Fruit fly (Drosophila melanogaster): ENCODE measurements around the gene CG31689.
A peak's percentile ranks its signal among the peaks of the same experiment; 100 is the strongest.

CG31689 gene

DNA sequence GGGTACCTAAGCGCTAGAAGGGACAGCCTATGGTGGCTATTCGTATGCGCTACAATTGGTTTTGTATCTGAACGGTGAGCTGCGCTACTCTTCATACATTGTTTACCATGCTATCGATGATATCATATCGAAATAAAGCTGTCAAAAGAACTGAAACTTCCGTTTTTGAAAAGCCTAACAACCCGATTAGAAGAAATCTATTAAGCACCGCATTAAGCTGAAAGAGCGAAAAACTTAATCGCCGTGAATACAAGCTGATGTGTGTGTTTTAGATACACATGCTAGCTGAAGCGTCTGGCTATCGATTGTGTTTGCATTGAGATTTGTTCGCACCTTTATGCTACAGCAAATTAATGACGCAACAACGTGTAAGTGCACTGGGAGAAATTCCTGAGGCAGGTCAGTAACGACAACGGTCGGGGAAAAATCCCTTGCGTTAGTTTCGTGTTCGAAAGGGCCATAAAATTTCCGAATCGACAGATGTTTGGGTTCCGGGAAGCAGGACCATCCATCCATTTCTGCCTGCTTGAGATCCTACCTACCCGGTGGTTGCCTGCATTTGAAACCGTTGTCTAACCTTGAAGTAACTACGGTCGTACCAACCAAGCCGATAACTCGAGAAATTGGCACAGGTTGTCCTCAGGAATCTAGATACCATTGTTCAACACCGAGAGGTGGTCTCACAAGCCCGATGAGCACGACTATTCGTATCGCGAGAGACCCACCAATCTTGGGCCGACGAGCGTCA lies 25.0 kb downstream of the CG31689 start (continued):
- no peak for TF ChIP-seq Hey (tag; optimal IDR thresholded peaks at IDR 0.05)
- peak; percentile 74 for TF ChIP-seq Xbp1 (GFP tag; optimal IDR thresholded peaks at IDR 0.05)
- TF ChIP-seq Taf1 (GFP tag; IDR thresholded peaks at IDR 0.05): no peak
- TF ChIP-seq Kr (GFP tag; optimal IDR thresholded peaks at IDR 0.05): no peak
- peak; percentile 30 for TF ChIP-seq CG4328 (GFP tag; optimal IDR thresholded peaks at IDR 0.05)
- TF ChIP-seq CG13424 (tag; optimal IDR thresholded peaks at IDR 0.05): peak; percentile 73
- peak; percentile 85 for TF ChIP-seq dmrt99B (tag; optimal IDR thresholded peaks at IDR 0.05)
- peak; percentile 72 for TF ChIP-seq CG12219 (GFP tag; optimal IDR thresholded peaks at IDR 0.05)
- no peak for TF ChIP-seq TFAM (GFP tag; optimal IDR thresholded peaks at IDR 0.05)
- TF ChIP-seq cato (GFP tag; optimal IDR thresholded peaks at IDR 0.05; ENCODE audit: borderline replicate concordance): no peak
- peak; percentile 78 for TF ChIP-seq scrt (GFP tag; optimal IDR thresholded peaks at IDR 0.05)
- no peak for TF ChIP-seq Sin3A (optimal IDR thresholded peaks at IDR 0.05)
- peak; percentile 86 for TF ChIP-seq grau (tag; optimal IDR thresholded peaks at IDR 0.05)
- peak; percentile 78 for TF ChIP-seq maf-S (GFP tag; optimal IDR thresholded peaks at IDR 0.05)
- TF ChIP-seq PHDP (tag; optimal IDR thresholded peaks at IDR 0.05): peak; percentile 80
- TF ChIP-seq p53 (GFP tag; optimal IDR thresholded peaks at IDR 0.05): no peak
- no peak for TF ChIP-seq hkb (optimal IDR thresholded peaks at IDR 0.05)
- no peak for TF ChIP-seq hkb (GFP tag; IDR thresholded peaks at IDR 0.05)
- TF ChIP-seq CG12942 (GFP tag; optimal IDR thresholded peaks at IDR 0.05): peak; percentile 48
- peak; percentile 39 for TF ChIP-seq D (optimal IDR thresholded peaks at IDR 0.05)
- peak; percentile 74 for TF ChIP-seq D (GFP tag; optimal IDR thresholded peaks at IDR 0.05)
- TF ChIP-seq vvl (GFP tag; IDR thresholded peaks at IDR 0.05): no peak
- TF ChIP-seq Sry-δ (GFP tag; optimal IDR thresholded peaks at IDR 0.05): peak; percentile 45
- TF ChIP-seq pb (GFP tag; optimal IDR thresholded peaks at IDR 0.05): peak; percentile 71
- peak; percentile 87 for TF ChIP-seq CG6813 (GFP tag; optimal IDR thresholded peaks at IDR 0.05)
- no peak for TF ChIP-seq CG34224 (GFP tag; IDR thresholded peaks at IDR 0.05; ENCODE audit: partially characterized antibody)
- peak; percentile 63 for TF ChIP-seq ATbp (GFP tag; optimal IDR thresholded peaks at IDR 0.05)
- no peak for TF ChIP-seq eve (GFP tag; optimal IDR thresholded peaks at IDR 0.05)
- peak; percentile 48 for TF ChIP-seq jing (GFP tag; optimal IDR thresholded peaks at IDR 0.05)
- peak; percentile 63 for TF ChIP-seq CG5245 (GFP tag; optimal IDR thresholded peaks at IDR 0.05)
- peak; percentile 94 for TF ChIP-seq sens (GFP tag)
- TF ChIP-seq Mes4 (GFP tag; optimal IDR thresholded peaks at IDR 0.05): peak; percentile 74
- peak; percentile 65 for TF ChIP-seq Nf-YC (tag; optimal IDR thresholded peaks at IDR 0.05)
- peak; percentile 80 for TF ChIP-seq B-H2 (GFP tag; optimal IDR thresholded peaks at IDR 0.05)
- peak; percentile 60 for TF ChIP-seq Ssrp (tag; optimal IDR thresholded peaks at IDR 0.05)
- TF ChIP-seq Dref (GFP tag; IDR thresholded peaks at IDR 0.05): no peak
- TF ChIP-seq prd (optimal IDR thresholded peaks at IDR 0.05): no peak
- no peak for TF ChIP-seq prd (GFP tag; IDR thresholded peaks at IDR 0.05)
- no peak for TF ChIP-seq Ada2b (GFP tag; IDR thresholded peaks at IDR 0.05)
- TF ChIP-seq Scr (GFP tag; IDR thresholded peaks at IDR 0.05; ENCODE audit: partially characterized antibody): no peak
- TF ChIP-seq twi (tag; optimal IDR thresholded peaks at IDR 0.05): peak; percentile 56
- TF ChIP-seq Lim3 (GFP tag; IDR thresholded peaks at IDR 0.05): no peak
- no peak for TF ChIP-seq ftz-f1 (GFP tag; optimal IDR thresholded peaks at IDR 0.05)
- TF ChIP-seq CG8089 (GFP tag; optimal IDR thresholded peaks at IDR 0.05): peak; percentile 73
- peak; percentile 73 for TF ChIP-seq gsb-n (tag; optimal IDR thresholded peaks at IDR 0.05)
- peak; percentile 73 for TF ChIP-seq CG4820 (GFP tag; optimal IDR thresholded peaks at IDR 0.05)
- peak; percentile 88 for TF ChIP-seq gem (tag; optimal IDR thresholded peaks at IDR 0.05)
- peak; percentile 75 for TF ChIP-seq ERR (GFP tag; optimal IDR thresholded peaks at IDR 0.05)
- no peak for TF ChIP-seq CG1024 (GFP tag; IDR thresholded peaks at IDR 0.05)
- no peak for TF ChIP-seq so (GFP tag; IDR thresholded peaks at IDR 0.05)
- no peak for TF ChIP-seq unc-4 (GFP tag; IDR thresholded peaks at IDR 0.05; ENCODE audit: partially characterized antibody)

Data from whole organism, embryonic.